Fruit fly (Drosophila melanogaster) whole organism, wandering third instar larva: Measurements from ENCODE around the gene eIF4A.

Experiments
- Abd-B ChIP-seq: fragments of >200 bp; optimal IDR thresholded peaks from 2 replicates; lab custom pipeline; 2017; ENCODE audit warnings: missing biosample characterization, missing genetic modification characterization
- CG32264 ChIP-seq: fragments of 200-800 bp; sonication (Bioruptor generic); optimal IDR thresholded peaks from 2 replicates; lab custom pipeline; 2016; ENCODE audit warnings: missing biosample characterization, missing genetic modification characterization
- CG9705 ChIP-seq: fragments of 200-800 bp; sonication (Bioruptor generic); optimal IDR thresholded peaks from 2 replicates; lab custom pipeline; 2018; ENCODE audit warnings: missing biosample characterization, mild to moderate bottlenecking, missing genetic modification characterization
- CrebA ChIP-seq: fragments of 200-800 bp; sonication (Bioruptor generic); optimal IDR thresholded peaks from 2 replicates; lab custom pipeline; 2016; ENCODE audit warnings: missing biosample characterization, mild to moderate bottlenecking, missing genetic modification characterization, borderline replicate concordance
- Dif ChIP-seq: fragments of 200-275, 200-300 bp; sonication (Bioruptor generic); optimal IDR thresholded peaks from 2 replicates; lab custom pipeline; 2018; ENCODE audit warnings: missing biosample characterization, missing genetic modification characterization; ENCODE audit not compliant: partially characterized antibody
- GATAd ChIP-seq: sonication (Bioruptor generic); optimal IDR thresholded peaks from 2 replicates; lab custom pipeline; 2016; ENCODE audit warnings: missing biosample characterization, missing genetic modification characterization
- HLH106 ChIP-seq: fragments of 200-800 bp; optimal IDR thresholded peaks from 3 replicates; lab custom pipeline; 2019; ENCODE audit warnings: missing biosample characterization, mild to moderate bottlenecking, missing genetic modification characterization, moderate library complexity
- Hnf4 ChIP-seq: fragments of 200-800 bp; sonication (Bioruptor generic); optimal IDR thresholded peaks from 2 replicates; lab custom pipeline; 2016; ENCODE audit warnings: missing biosample characterization, mild to moderate bottlenecking, missing genetic modification characterization
- Hr83 ChIP-seq: fragments of 200-300 bp; sonication (Bioruptor generic); optimal IDR thresholded peaks from 2 replicates; lab custom pipeline; 2016; ENCODE audit warnings: missing biosample characterization, mild to moderate bottlenecking, missing genetic modification characterization, moderate library complexity; ENCODE audit not compliant: poor library complexity, severe bottlenecking
- Jra ChIP-seq: sonication (Bioruptor generic); optimal IDR thresholded peaks from 2 replicates; lab custom pipeline; 2016; ENCODE audit warnings: missing biosample characterization, missing genetic modification characterization
- Mio ChIP-seq: sonication (Bioruptor generic); optimal IDR thresholded peaks from 2 replicates; lab custom pipeline; 2016; ENCODE audit warnings: missing biosample characterization, missing genetic modification characterization
- Myc ChIP-seq: fragments of >200 bp; optimal IDR thresholded peaks from 2 replicates; lab custom pipeline; 2017
- N ChIP-seq: fragments of >200 bp; optimal IDR thresholded peaks from 2 replicates; lab custom pipeline; 2018; ENCODE audit warnings: missing biosample characterization, missing external identifiers, missing genetic modification characterization
- OdsH ChIP-seq: fragments of 200-800 bp; sonication (Bioruptor generic); optimal IDR thresholded peaks from 2 replicates; lab custom pipeline; 2016; ENCODE audit warnings: missing biosample characterization, mild to moderate bottlenecking, missing genetic modification characterization
- Rel ChIP-seq, 2 experiments: fragments of 200-800 bp; sonication (Bioruptor generic) in 1 of 2; optimal IDR thresholded peaks; 2 replicates in 1 of 2; 3 replicates in 1 of 2; lab custom pipeline; 2016 to 2019; ENCODE audit warnings: mild to moderate bottlenecking in 2 of 2, missing biosample characterization in 2 of 2, missing genetic modification characterization in 2 of 2, moderate library complexity in 1 of 2
- Sp1 ChIP-seq: fragments of 200-800 bp; sonication (Bioruptor generic); optimal IDR thresholded peaks from 3 replicates; lab custom pipeline; 2019; ENCODE audit warnings: missing biosample characterization, mild to moderate bottlenecking, missing genetic modification characterization, moderate library complexity
- Vsx2 ChIP-seq: fragments of 200-300, 225-300 bp; sonication (Bioruptor generic); optimal IDR thresholded peaks from 2 replicates; lab custom pipeline; 2018; ENCODE audit warnings: missing biosample characterization, missing genetic modification characterization; ENCODE audit not compliant: partially characterized antibody
- br ChIP-seq: fragments of 200-800 bp; sonication (Bioruptor generic); optimal IDR thresholded peaks from 2 replicates; lab custom pipeline; 2016; ENCODE audit warnings: missing biosample characterization, missing genetic modification characterization
- brk ChIP-seq: fragments of 200-800 bp; sonication (Bioruptor generic); optimal IDR thresholded peaks from 2 replicates; lab custom pipeline; 2016; ENCODE audit warnings: missing biosample characterization, mild to moderate bottlenecking, missing genetic modification characterization
- dmrt93B ChIP-seq: fragments of 200-800 bp; sonication (Bioruptor generic); optimal IDR thresholded peaks from 2 replicates; lab custom pipeline; 2018; ENCODE audit warnings: missing biosample characterization, mild to moderate bottlenecking, missing genetic modification characterization
- dsf ChIP-seq: sonication (Bioruptor generic); optimal IDR thresholded peaks from 2 replicates; lab custom pipeline; 2016; ENCODE audit warnings: missing biosample characterization, missing genetic modification characterization, borderline replicate concordance
- ey ChIP-seq: fragments of 200-800 bp; sonication (Bioruptor generic); optimal IDR thresholded peaks from 2 replicates; lab custom pipeline; 2016; ENCODE audit warnings: missing biosample characterization, missing genetic modification characterization
- foxo ChIP-seq, 2 experiments: fragments of 200-800 bp; sonication (Bioruptor generic); optimal IDR thresholded peaks; 2 replicates in 1 of 2; 3 replicates in 1 of 2; lab custom pipeline; 2016 to 2017; ENCODE audit warnings: missing biosample characterization in 2 of 2, missing genetic modification characterization in 2 of 2
- fru ChIP-seq: fragments of 200-800 bp; sonication (Bioruptor generic); optimal IDR thresholded peaks from 3 replicates; lab custom pipeline; 2016; ENCODE audit warnings: missing biosample characterization, mild to moderate bottlenecking, missing genetic modification characterization
- h ChIP-seq: fragments of 200-800 bp; sonication (Bioruptor generic); optimal IDR thresholded peaks from 3 replicates; lab custom pipeline; 2016; ENCODE audit warnings: missing biosample characterization, mild to moderate bottlenecking, missing genetic modification characterization
- jim ChIP-seq: fragments of 175-275, 200-325 bp; sonication (Bioruptor generic); optimal IDR thresholded peaks from 2 replicates; lab custom pipeline; 2016; ENCODE audit warnings: missing biosample characterization, mild to moderate bottlenecking, missing genetic modification characterization
- lola ChIP-seq: fragments of >200 bp; optimal IDR thresholded peaks from 2 replicates; lab custom pipeline; 2017; ENCODE audit warnings: missing biosample characterization, missing genetic modification characterization
- pan ChIP-seq: fragments of >200 bp; optimal IDR thresholded peaks from 2 replicates; lab custom pipeline; 2017
- psq ChIP-seq: fragments of 200-800 bp; sonication (Bioruptor generic); optimal IDR thresholded peaks from 3 replicates; lab custom pipeline; 2017; ENCODE audit warnings: missing biosample characterization, mild to moderate bottlenecking, missing genetic modification characterization, moderate library complexity
- rgr ChIP-seq: fragments of 200-800 bp; sonication (Bioruptor generic); optimal IDR thresholded peaks from 3 replicates; lab custom pipeline; 2016; ENCODE audit warnings: missing biosample characterization, mild to moderate bottlenecking, missing genetic modification characterization
- sage ChIP-seq: fragments of 200-800 bp; sonication (Bioruptor generic); optimal IDR thresholded peaks from 2 replicates; lab custom pipeline; 2016; ENCODE audit warnings: missing biosample characterization, mild to moderate bottlenecking, missing genetic modification characterization
- sv ChIP-seq: fragments of 200-800 bp; sonication (Bioruptor generic); optimal IDR thresholded peaks from 3 replicates; lab custom pipeline; 2016; ENCODE audit warnings: missing biosample characterization, missing genetic modification characterization
- tai ChIP-seq: sonication (Bioruptor generic); optimal IDR thresholded peaks from 2 replicates; lab custom pipeline; 2016; ENCODE audit warnings: missing biosample characterization, missing genetic modification characterization
- usp ChIP-seq: fragments of >200 bp; optimal IDR thresholded peaks from 2 replicates; lab custom pipeline; 2017; ENCODE audit warnings: missing biosample characterization, missing genetic modification characterization
- woc ChIP-seq: sonication (Bioruptor generic); optimal IDR thresholded peaks from 2 replicates; lab custom pipeline; 2016; ENCODE audit warnings: missing biosample characterization, mild to moderate bottlenecking, missing genetic modification characterization

The eIF4A gene

DNA sequence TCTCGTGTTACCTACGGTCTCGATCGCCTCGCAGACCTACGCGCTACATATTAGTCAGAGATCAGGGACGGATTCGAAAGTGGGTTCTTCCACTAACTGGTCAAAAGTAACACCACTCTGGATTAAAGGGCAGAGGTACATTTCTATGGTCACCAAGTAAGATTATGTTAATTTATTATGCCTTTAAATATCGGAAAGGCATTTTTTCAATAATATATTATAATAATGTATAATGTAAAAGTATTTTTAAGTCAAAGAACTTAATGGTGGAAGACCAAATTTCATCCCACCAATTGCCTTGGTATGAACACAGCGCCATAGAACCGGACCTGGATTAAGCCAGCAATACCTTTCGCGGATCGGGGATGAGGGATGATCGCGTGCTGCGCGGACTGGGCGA lies 41.2 kb downstream of the eIF4A start:
- TF ChIP-seq woc (GFP tag; lab: Kevin White, UChicago): no peak
- TF ChIP-seq rgr (GFP tag; lab: Kevin White, UChicago): peak; percentile 57
- peak; percentile 81 for TF ChIP-seq HLH106 (tag; lab: Kevin White, UChicago)
- TF ChIP-seq OdsH (GFP tag; lab: Kevin White, UChicago): peak; percentile 25
- TF ChIP-seq sage: peak; percentile 15
- peak; percentile 73 for TF ChIP-seq dmrt93B (GFP tag; lab: Kevin White, UChicago)
- peak; percentile 55 for TF ChIP-seq Sp1 (GFP tag; lab: Kevin White, UChicago)
- TF ChIP-seq jim: no peak
- peak; percentile 72 for TF ChIP-seq fru (GFP tag; lab: Kevin White, UChicago)
- TF ChIP-seq foxo (GFP tag; optimal IDR thresholded peaks at IDR 0.05; lab: Kevin White, UChicago): peak in 1 of 2 experiments; percentile 83
- peak; percentile 63 for TF ChIP-seq CG9705 (GFP tag; lab: Kevin White, UChicago)
- no peak for TF ChIP-seq lola (GFP tag; lab: Kevin White, UChicago)
- peak; percentile 10 for TF ChIP-seq ey (GFP tag; lab: Kevin White, UChicago)
- TF ChIP-seq psq (GFP tag; lab: Kevin White, UChicago): peak; percentile 58
- TF ChIP-seq h (GFP tag; lab: Kevin White, UChicago): peak; percentile 74

DNA sequence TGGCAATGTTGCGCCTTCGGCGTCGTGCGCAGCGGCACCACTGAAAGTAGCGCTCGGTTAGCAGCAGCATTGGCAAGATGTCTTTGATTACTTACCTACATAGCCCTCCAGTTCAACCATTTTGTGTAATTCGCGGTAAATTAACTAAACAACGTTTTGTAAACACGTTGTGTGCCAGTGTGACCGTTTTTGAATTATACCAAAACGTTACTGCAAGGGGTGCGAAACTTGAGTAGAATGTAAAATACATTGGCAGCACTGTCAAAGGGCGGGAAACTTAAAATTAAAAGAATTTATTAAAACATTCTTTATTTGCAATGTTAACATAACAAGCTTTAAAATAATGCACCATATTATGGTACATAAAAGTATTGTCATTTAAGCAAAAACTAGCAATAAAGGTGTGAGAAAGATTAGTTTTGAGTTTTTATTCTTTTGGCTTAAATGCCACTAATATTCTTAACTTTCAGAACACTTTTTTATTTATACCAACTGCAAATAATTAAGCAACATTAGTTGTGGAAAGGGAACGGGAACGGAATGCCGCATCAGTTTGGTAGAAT lies 42.9 kb downstream of the eIF4A start, which contains the start of gene CG9107:
Gene CG9107 (minus strand): TSS at position 195 of the 563 bp plus-strand sequence.
- TF ChIP-seq Myc (lab: Kevin White, UChicago): peak; percentile 50
- no peak for TF ChIP-seq ey (GFP tag; lab: Kevin White, UChicago)

DNA sequence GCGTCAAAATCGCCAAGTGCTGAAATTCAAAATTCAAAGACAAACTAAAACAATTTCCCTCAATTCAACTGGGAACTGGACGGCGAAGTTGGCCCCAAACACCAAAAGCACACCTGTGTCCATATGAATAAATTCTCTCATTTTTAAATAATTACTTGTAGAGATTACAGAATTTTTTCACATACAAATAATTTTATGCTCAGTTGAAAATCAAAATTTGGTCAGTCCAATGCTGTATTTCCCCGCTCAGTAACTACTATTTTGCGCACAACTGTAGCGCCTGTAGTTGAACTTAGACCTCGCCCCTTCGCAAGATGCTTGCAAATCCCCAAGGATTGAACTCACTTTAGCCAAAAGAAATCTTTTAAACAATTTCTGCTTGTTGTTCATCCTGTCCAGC lies 47.1 kb downstream of the eIF4A start:
- TF ChIP-seq Hnf4 (no peak), Dif (GFP tag; lab: Kevin White, UChicago) (no peak), lola (GFP tag; lab: Kevin White, UChicago) (no peak), tai (GFP tag; lab: Kevin White, UChicago) (no peak), Abd-B (GFP tag; lab: Kevin White, UChicago) (no peak), CrebA (GFP tag; lab: Kevin White, UChicago) (no peak), dsf (GFP tag; lab: Kevin White, UChicago) (no peak), jim (no peak), CG32264 (no peak), pan (lab: Kevin White, UChicago) (no peak), foxo (GFP tag; optimal IDR thresholded peaks at IDR 0.05; lab: Kevin White, UChicago) (no peak), Rel (GFP tag; optimal IDR thresholded peaks at IDR 0.05; lab: Kevin White, UChicago) (no peak), Rel (tag; optimal IDR thresholded peaks at IDR 0.05; lab: Kevin White, UChicago) (no peak), ey (GFP tag; lab: Kevin White, UChicago) (no peak), Mio (no peak), br (GFP tag; lab: Kevin White, UChicago) (no peak), HLH106 (tag; lab: Kevin White, UChicago) (no peak), CG9705 (GFP tag; lab: Kevin White, UChicago) (no peak), Sp1 (GFP tag; lab: Kevin White, UChicago) (no peak), fru (GFP tag; lab: Kevin White, UChicago) (no peak)
- TF ChIP-seq, all 38 proteins: peak for 0

DNA sequence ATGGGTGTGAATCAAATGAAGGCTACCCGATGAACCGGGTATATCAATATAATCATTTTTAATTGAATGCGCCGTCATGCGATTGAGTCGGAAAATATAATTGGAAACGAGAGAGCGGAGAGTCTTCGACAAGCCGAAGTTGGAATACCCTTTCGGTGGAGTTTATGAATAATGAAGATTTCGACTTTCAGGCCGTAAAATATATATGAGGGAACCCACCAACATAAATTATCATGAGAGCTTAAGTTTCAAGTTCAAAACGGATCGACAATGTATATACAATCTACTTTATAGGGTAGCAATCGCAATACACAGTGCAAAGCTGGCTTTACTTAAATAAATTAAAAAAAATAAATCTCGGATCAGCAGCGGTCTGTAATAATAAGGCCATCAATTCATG lies 50.3 kb downstream of the eIF4A start:
- TF ChIP-seq foxo (GFP tag; optimal IDR thresholded peaks at IDR 0.05; lab: Kevin White, UChicago): no peak
- TF ChIP-seq HLH106 (tag; lab: Kevin White, UChicago): peak; percentile 37
- TF ChIP-seq Hr83 (GFP tag; lab: Kevin White, UChicago): no peak
- peak; percentile 20 for TF ChIP-seq h (GFP tag; lab: Kevin White, UChicago)

DNA sequence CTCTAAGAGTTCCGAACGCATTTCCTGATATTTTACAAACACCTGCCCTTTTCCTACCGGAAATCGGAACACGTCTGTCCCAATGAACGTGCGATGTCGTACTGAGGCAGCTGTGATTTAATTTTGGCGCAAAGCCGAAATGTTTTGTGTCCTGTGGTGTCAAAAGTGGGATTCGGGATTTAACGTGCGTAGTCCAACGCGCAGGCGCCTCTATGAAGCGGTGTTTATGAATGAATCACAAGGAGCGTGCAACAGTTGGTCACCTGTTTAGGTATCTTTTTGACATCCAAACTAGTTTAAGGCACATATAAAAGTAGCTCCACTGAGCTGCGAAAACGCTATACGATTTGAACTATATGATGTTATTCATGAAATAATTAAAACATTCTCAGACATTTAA lies 52.8 kb downstream of the eIF4A start, which contains the start of gene CG9109:
Gene CG9109 (minus strand): TSS at position 80 of the 400 bp plus-strand sequence.
- TF ChIP-seq Rel (GFP tag; optimal IDR thresholded peaks at IDR 0.05; lab: Kevin White, UChicago) (no peak), Rel (tag; optimal IDR thresholded peaks at IDR 0.05; lab: Kevin White, UChicago) (no peak), foxo (GFP tag; optimal IDR thresholded peaks at IDR 0.05; lab: Kevin White, UChicago) (no peak), h (GFP tag; lab: Kevin White, UChicago) (no peak), CG9705 (GFP tag; lab: Kevin White, UChicago) (no peak), usp (GFP tag; lab: Kevin White, UChicago) (no peak), Vsx2 (GFP tag; lab: Kevin White, UChicago) (no peak), Jra (GFP tag; lab: Kevin White, UChicago) (no peak), GATAd (no peak), tai (GFP tag; lab: Kevin White, UChicago) (no peak), brk (no peak), lola (GFP tag; lab: Kevin White, UChicago) (no peak), pan (lab: Kevin White, UChicago) (no peak), Hnf4 (no peak), CG32264 (no peak), sage (no peak), woc (GFP tag; lab: Kevin White, UChicago) (no peak), N (no peak), sv (GFP tag; lab: Kevin White, UChicago) (no peak), Hr83 (GFP tag; lab: Kevin White, UChicago) (no peak), OdsH (GFP tag; lab: Kevin White, UChicago) (no peak)
